Fruit fly (Drosophila melanogaster) whole organism, larva: ENCODE measurements around the gene Or7a.

Source experiments
- noc ChIP-seq: fragments of 200-800 bp; sonication (Bioruptor generic); optimal IDR thresholded peaks from 3 replicates; lab custom pipeline; 2019; ENCODE audit warnings: missing biosample characterization, mild to moderate bottlenecking, missing genetic modification characterization, moderate library complexity

Or7a gene

dm6 chrX:8147649-8148048, 17.9 kb downstream of the Or7a start, which contains the start of gene CG15336:
Gene CG15336 (plus strand): TSS chrX:8147949.
- no peak for TF ChIP-seq noc (tag; lab: Kevin White, UChicago)

dm6 chrX:8145501-8146157, 19.9 kb downstream of the Or7a start, which contains the start of the genes alpha-PheRS and CG2129:
Gene alpha-PheRS (minus strand): TSS chrX:8145602.
Gene CG2129 (plus strand): TSS chrX:8145839.
- peak; percentile 25 for TF ChIP-seq noc (tag; lab: Kevin White, UChicago)

dm6 chrX:8143537-8143936, 22.0 kb downstream of the Or7a start, which contains the start of gene CG17982:
Gene CG17982 (minus strand): TSS chrX:8143835.
- peak; percentile 91 for TF ChIP-seq noc (tag; lab: Kevin White, UChicago)

- no peak for TF ChIP-seq noc (tag; lab: Kevin White, UChicago)
These were observed 23.4 kb downstream of the Or7a start, which contains the start of gene Smox for dm6 chrX:8142067-8142462. Gene Smox (minus strand): TSS chrX:8142279.

- TF ChIP-seq noc (tag; lab: Kevin White, UChicago): peak; percentile 45
These were observed 24.0 kb downstream of the Or7a start for dm6 chrX:8141353-8142066.

dm6 chrX:8140707-8141106, 24.8 kb downstream of the Or7a start:
- TF ChIP-seq noc (tag; lab: Kevin White, UChicago): no peak

- TF ChIP-seq noc (tag; lab: Kevin White, UChicago): no peak
These were observed 28.2 kb downstream of the Or7a start for dm6 chrX:8137285-8137684.

dm6 chrX:8135420-8135874, 30.1 kb downstream of the Or7a start, which contains the start of the genes cyr and CG2120:
Gene cyr (minus strand): TSS chrX:8135713.
Gene CG2120 (plus strand): TSS chrX:8135824.
- no peak for TF ChIP-seq noc (tag; lab: Kevin White, UChicago)

dm6 chrX:8131693-8132313, 33.7 kb downstream of the Or7a start, which contains the start of gene CG10958:
Gene CG10958 (plus strand): TSS chrX:8132285.
- peak; percentile 68 for TF ChIP-seq noc (tag; lab: Kevin White, UChicago)

dm6 chrX:8129204-8129997, 36.1 kb downstream of the Or7a start, which contains the start of gene CG2116:
Gene CG2116 (plus strand): TSS chrX:8129812.
- TF ChIP-seq noc (tag; lab: Kevin White, UChicago): no peak

- TF ChIP-seq noc (tag; lab: Kevin White, UChicago): no peak
These were observed 37.4 kb downstream of the Or7a start for dm6 chrX:8128133-8128532.

- no peak for TF ChIP-seq noc (tag; lab: Kevin White, UChicago)
These were observed 39.4 kb downstream of the Or7a start for dm6 chrX:8126149-8126548.

- no peak for TF ChIP-seq noc (tag; lab: Kevin White, UChicago)
These were observed 40.3 kb downstream of the Or7a start for dm6 chrX:8125224-8125649.

dm6 chrX:8122834-8123233, 42.7 kb downstream of the Or7a start:
- TF ChIP-seq noc (tag; lab: Kevin White, UChicago): no peak

- TF ChIP-seq noc (tag; lab: Kevin White, UChicago): no peak
These were observed 44.6 kb downstream of the Or7a start, which contains the start of gene CG2260 for dm6 chrX:8120939-8121338. Gene CG2260 (minus strand): TSS chrX:8121147.
